Worm (Caenorhabditis elegans) whole organism, L4 larva: ENCODE results near the gene clec-255.

Experiments used
- aly-2 ChIP-seq: sonication (generic microtip); optimal IDR thresholded peaks from 2 replicates; lab custom pipeline; 2018; ENCODE audit warnings: missing biosample characterization, missing genetic modification characterization
- jun-1 ChIP-seq: fragments of 150-350 bp; optimal IDR thresholded peaks from 2 replicates; lab custom pipeline; 2014; ENCODE audit warnings: missing biosample characterization, missing genetic modification reagents, missing genetic modification characterization
- mep-1 ChIP-seq: fragments of 150-350 bp; sonication (generic microtip); optimal IDR thresholded peaks from 3 replicates; lab custom pipeline; 2014; ENCODE audit warnings: missing biosample characterization, missing genetic modification characterization
- mxl-2 ChIP-seq: fragments of 200-800 bp; sonication (Bioruptor generic); conservative IDR thresholded peaks from 2 replicates; pipeline ENCODE4 v1.3.6; 2022; ENCODE audit warnings: missing genetic modification reagents, missing genetic modification characterization, missing compliant biosample characterization
- nhr-41 ChIP-seq: fragments of 200-800 bp; sonication (Bioruptor generic); IDR thresholded peaks from 2 replicates; pipeline ENCODE4 v1.3.6; 2022; ENCODE audit warnings: missing genetic modification reagents, missing genetic modification characterization, missing compliant biosample characterization
- nhr-77 ChIP-seq: fragments of 150-350 bp; optimal IDR thresholded peaks from 2 replicates; lab custom pipeline; 2014; ENCODE audit warnings: missing biosample characterization, missing genetic modification characterization
- zip-11 ChIP-seq: fragments of 200-800 bp; sonication (Bioruptor generic); IDR thresholded peaks from 2 replicates; pipeline ENCODE4 v1.3.6; 2022; ENCODE audit warnings: missing genetic modification characterization, missing compliant biosample characterization

DNA sequence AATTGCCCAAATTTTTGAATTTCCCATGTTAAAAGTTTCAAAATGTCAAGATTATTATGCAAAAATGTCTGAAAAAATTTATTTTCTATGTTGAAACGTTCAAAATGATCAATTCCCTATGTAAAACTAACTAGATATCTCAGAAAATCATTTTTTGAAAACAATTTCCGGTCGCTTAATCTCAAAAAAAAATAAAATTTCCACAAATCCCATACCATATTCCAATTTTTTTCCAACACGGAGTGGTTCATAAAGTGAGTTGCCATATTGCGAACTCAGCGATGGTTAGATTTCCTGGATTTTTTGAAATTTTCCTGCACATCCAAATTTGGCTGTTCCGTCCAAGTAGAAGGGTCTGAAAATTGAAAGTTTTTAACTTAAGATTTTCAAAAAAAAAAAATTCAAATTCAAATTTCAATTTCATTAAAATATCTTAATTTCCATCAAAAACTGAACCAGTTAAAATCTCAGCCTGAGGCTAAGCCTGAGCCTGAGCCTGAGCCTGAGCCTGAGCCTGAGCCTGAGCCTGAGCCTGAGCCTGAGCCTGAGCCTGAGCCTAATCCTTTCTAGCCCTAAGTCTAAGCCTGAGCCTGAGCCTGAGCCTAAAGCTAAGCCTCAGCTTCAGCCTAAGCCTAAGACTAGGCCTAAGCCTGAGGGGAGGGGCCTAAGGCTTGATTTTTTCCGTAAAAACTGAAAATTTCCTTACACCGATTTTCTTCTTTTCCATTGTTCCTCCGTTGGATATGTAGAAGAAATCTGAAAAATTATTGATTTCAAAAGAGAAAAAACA is 47.8 kb downstream of the clec-255 start:
- TF ChIP-seq zip-11 (GFP tag; lab: Robert Waterston, UW): no peak
- TF ChIP-seq jun-1 (tag; lab: Kevin White, UChicago): no peak
- no peak for TF ChIP-seq aly-2
- no peak for TF ChIP-seq mep-1 (tag; lab: Kevin White, UChicago)
- no peak for TF ChIP-seq mxl-2 (GFP tag; lab: Robert Waterston, UW)
- TF ChIP-seq nhr-41 (GFP tag; lab: Robert Waterston, UW): no peak
- TF ChIP-seq nhr-77 (tag; lab: Kevin White, UChicago): no peak
